Fruit fly (Drosophila melanogaster) whole organism, embryonic: ENCODE results near the gene CG14309.

ENCODE experiments used
- Abd-B ChIP-seq: fragments of 200-800 bp; sonication (Bioruptor generic); optimal IDR thresholded peaks from 2 replicates; lab custom pipeline; 2018; ENCODE audit warnings: missing biosample characterization, mild to moderate bottlenecking, missing genetic modification characterization, moderate library complexity
- CG1024 ChIP-seq: fragments of 200-800 bp; sonication (Bioruptor generic); IDR thresholded peaks from 2 replicates; pipeline ENCODE4 v1.3.6; 2022; ENCODE audit warnings: missing biosample characterization, missing genetic modification characterization
- CG10366 ChIP-seq: fragments of 200-800 bp; sonication (Bioruptor generic); IDR thresholded peaks from 2 replicates; pipeline ENCODE4 v1.3.6; 2022; ENCODE audit warnings: missing biosample characterization, missing genetic modification characterization
- CG11398 ChIP-seq: fragments of 200-800 bp; sonication (Bioruptor generic); optimal IDR thresholded peaks from 2 replicates; lab custom pipeline; 2016; ENCODE audit warnings: missing biosample characterization, missing genetic modification characterization
- CG11560 ChIP-seq: fragments of 200-800 bp; sonication (Bioruptor generic); IDR thresholded peaks from 3 replicates; pipeline ENCODE4 v1.3.6; 2022; ENCODE audit warnings: missing biosample characterization, missing genetic modification characterization
- CG13123 ChIP-seq: fragments of 200-800 bp; sonication (Bioruptor generic); optimal IDR thresholded peaks from 2 replicates; lab custom pipeline; 2016; ENCODE audit warnings: missing biosample characterization, missing genetic modification characterization
- CG14860 ChIP-seq: fragments of 200-800 bp; sonication (Bioruptor generic); IDR thresholded peaks from 3 replicates; pipeline ENCODE4 v1.3.6; 2022; ENCODE audit warnings: missing biosample characterization, missing genetic modification characterization; ENCODE audit not compliant: partially characterized antibody
- CG1529 ChIP-seq: fragments of 200-800 bp; sonication (Bioruptor generic); optimal IDR thresholded peaks from 3 replicates; lab custom pipeline; 2018; ENCODE audit warnings: missing biosample characterization, missing genetic modification characterization
- CG17361 ChIP-seq: fragments of 200-800 bp; sonication (Bioruptor generic); IDR thresholded peaks from 3 replicates; pipeline ENCODE4 v1.3.6; 2022; ENCODE audit warnings: missing biosample characterization, missing genetic modification characterization
- CG1832 ChIP-seq: fragments of 200-800 bp; sonication (Bioruptor generic); optimal IDR thresholded peaks from 2 replicates; lab custom pipeline; 2017; ENCODE audit warnings: missing biosample characterization, mild to moderate bottlenecking, missing genetic modification characterization, inconsistent platforms
- CG2199 ChIP-seq: fragments of 200-800 bp; sonication (Bioruptor generic); IDR thresholded peaks from 3 replicates; pipeline ENCODE4 v1.3.6; 2022; ENCODE audit warnings: missing biosample characterization, missing genetic modification characterization
- CG2875 ChIP-seq: fragments of 200-800 bp; sonication (Bioruptor generic); optimal IDR thresholded peaks from 2 replicates; lab custom pipeline; 2017; ENCODE audit warnings: missing biosample characterization, mild to moderate bottlenecking, missing genetic modification characterization, missing genetic modification reagents
- CG31224 ChIP-seq: fragments of 200-800 bp; sonication (Bioruptor generic); IDR thresholded peaks from 2 replicates; pipeline ENCODE4 v1.3.6; 2022; ENCODE audit warnings: missing biosample characterization, missing genetic modification characterization
- CG3163 ChIP-seq: fragments of 200-800 bp; sonication (Bioruptor generic); optimal IDR thresholded peaks from 3 replicates; lab custom pipeline; 2016; ENCODE audit warnings: missing biosample characterization, missing genetic modification characterization
- CG4404 ChIP-seq: fragments of 200-800 bp; sonication (Bioruptor generic); IDR thresholded peaks from 2 replicates; pipeline ENCODE4 v1.3.6; 2022; ENCODE audit warnings: missing biosample characterization, missing genetic modification characterization
- CG4820 ChIP-seq: fragments of 200-800 bp; sonication (Bioruptor generic); optimal IDR thresholded peaks from 3 replicates; lab custom pipeline; 2016; ENCODE audit warnings: missing biosample characterization, missing genetic modification characterization
- CG6683 ChIP-seq: fragments of 200-800 bp; sonication (Bioruptor generic); optimal IDR thresholded peaks from 2 replicates; lab custom pipeline; 2017; ENCODE audit warnings: missing biosample characterization, mild to moderate bottlenecking, missing genetic modification characterization, missing genetic modification reagents
- CG7987 ChIP-seq: fragments of 200-800 bp; sonication (Bioruptor generic); optimal IDR thresholded peaks from 2 replicates; lab custom pipeline; 2018; ENCODE audit warnings: missing biosample characterization, mild to moderate bottlenecking, missing genetic modification characterization, moderate library complexity
- CG8089 ChIP-seq: fragments of 200-800 bp; sonication (Bioruptor generic); optimal IDR thresholded peaks from 3 replicates; lab custom pipeline; 2016; ENCODE audit warnings: missing biosample characterization, missing genetic modification characterization
- CG8281 ChIP-seq: fragments of 200-800 bp; sonication (Bioruptor generic); optimal IDR thresholded peaks from 2 replicates; lab custom pipeline; 2018; ENCODE audit warnings: missing biosample characterization, mild to moderate bottlenecking, missing genetic modification characterization, moderate library complexity
- CG8290 ChIP-seq, 3 experiments: fragments of 200-800 bp; sonication (Bioruptor generic); optimal IDR thresholded peaks; 2 replicates each; lab custom pipeline; 2016 to 2019; ENCODE audit warnings: missing biosample characterization in 3 of 3, missing genetic modification characterization in 3 of 3, mild to moderate bottlenecking in 2 of 3, moderate library complexity in 1 of 3
- CG9609 ChIP-seq: fragments of 200-800 bp; sonication (Bioruptor generic); optimal IDR thresholded peaks from 3 replicates; lab custom pipeline; 2016; ENCODE audit warnings: missing biosample characterization, missing genetic modification characterization
- Chrac-16 ChIP-seq: fragments of 200-800 bp; sonication (Bioruptor generic); optimal IDR thresholded peaks from 3 replicates; lab custom pipeline; 2016; ENCODE audit warnings: missing biosample characterization, missing genetic modification characterization
- E2f1 ChIP-seq: fragments of 200-800 bp; sonication (Bioruptor generic); IDR thresholded peaks from 2 replicates; pipeline ENCODE4 v1.3.6; 2022; ENCODE audit warnings: missing biosample characterization, missing genetic modification characterization
- E2f2 ChIP-seq: fragments of 200-800 bp; sonication (Bioruptor generic); IDR thresholded peaks from 2 replicates; pipeline ENCODE4 v1.3.6; 2022; ENCODE audit warnings: missing biosample characterization, missing genetic modification characterization
- Fer1 ChIP-seq: fragments of 200-800 bp; sonication (Bioruptor generic); optimal IDR thresholded peaks from 2 replicates; lab custom pipeline; 2017; ENCODE audit warnings: missing biosample characterization, mild to moderate bottlenecking, missing genetic modification characterization
- HHEX ChIP-seq: fragments of 200-800 bp; sonication (Bioruptor generic); optimal IDR thresholded peaks from 3 replicates; lab custom pipeline; 2017; ENCODE audit warnings: missing biosample characterization, mild to moderate bottlenecking, missing genetic modification characterization, missing genetic modification reagents
- Hmx ChIP-seq: fragments of 200-800 bp; sonication (Bioruptor generic); optimal IDR thresholded peaks from 2 replicates; lab custom pipeline; 2016; ENCODE audit warnings: missing biosample characterization, missing genetic modification characterization
- Mrtf ChIP-seq: fragments of 200-800 bp; sonication (Bioruptor generic); IDR thresholded peaks from 3 replicates; pipeline ENCODE4 v1.3.6; 2022; ENCODE audit warnings: missing biosample characterization, missing genetic modification characterization
- Myb ChIP-seq: fragments of 200-800 bp; sonication (Bioruptor generic); optimal IDR thresholded peaks from 2 replicates; lab custom pipeline; 2016; ENCODE audit warnings: missing biosample characterization, missing genetic modification characterization
- Sox100B ChIP-seq: fragments of 200-800 bp; sonication (Bioruptor generic); optimal IDR thresholded peaks from 3 replicates; lab custom pipeline; 2018; ENCODE audit warnings: missing biosample characterization, mild to moderate bottlenecking, missing genetic modification characterization
- ab ChIP-seq: fragments of 200-800 bp; sonication (Bioruptor generic); optimal IDR thresholded peaks from 2 replicates; lab custom pipeline; 2016; ENCODE audit warnings: missing biosample characterization, missing genetic modification characterization
- ato ChIP-seq: fragments of 200-800 bp; sonication (Bioruptor generic); IDR thresholded peaks from 2 replicates; pipeline ENCODE4 v1.3.6; 2022; ENCODE audit warnings: missing biosample characterization, missing genetic modification characterization; ENCODE audit not compliant: partially characterized antibody
- fd96Cb ChIP-seq: fragments of 200-800 bp; sonication (Bioruptor generic); optimal IDR thresholded peaks from 2 replicates; lab custom pipeline; 2018; ENCODE audit warnings: missing biosample characterization, mild to moderate bottlenecking, missing genetic modification characterization, moderate library complexity
- fu2 ChIP-seq: fragments of 200-800 bp; sonication (Bioruptor generic); optimal IDR thresholded peaks from 2 replicates; lab custom pipeline; 2016; ENCODE audit warnings: missing biosample characterization, missing genetic modification characterization
- gcm ChIP-seq: fragments of 200-800 bp; sonication (Bioruptor generic); optimal IDR thresholded peaks from 2 replicates; lab custom pipeline; 2019; ENCODE audit warnings: missing biosample characterization, mild to moderate bottlenecking, missing genetic modification characterization, moderate library complexity
- h ChIP-seq: fragments of >200 bp; optimal IDR thresholded peaks from 2 replicates; lab custom pipeline; 2017
- insv ChIP-seq, 2 experiments: fragments of 200-800 bp; sonication (Bioruptor generic); optimal IDR thresholded peaks; 3 replicates each; lab custom pipeline; 2016 to 2018; ENCODE audit warnings: missing biosample characterization in 2 of 2, missing genetic modification characterization in 2 of 2
- inv ChIP-seq: fragments of 200-800 bp; sonication (Bioruptor generic); IDR thresholded peaks from 2 replicates; pipeline ENCODE4 v1.3.6; 2022; ENCODE audit warnings: missing biosample characterization, missing genetic modification characterization; ENCODE audit not compliant: partially characterized antibody
- ken ChIP-seq: fragments of 200-800 bp; sonication (Bioruptor generic); IDR thresholded peaks from 3 replicates; pipeline ENCODE4 v1.3.6; 2022; ENCODE audit warnings: missing biosample characterization, missing genetic modification characterization
- klu ChIP-seq: fragments of 200-800 bp; sonication (Bioruptor generic); IDR thresholded peaks from 2 replicates; pipeline ENCODE4 v1.3.6; 2022; ENCODE audit warnings: missing biosample characterization, missing genetic modification characterization
- ro ChIP-seq: fragments of 200-800 bp; sonication (Bioruptor generic); IDR thresholded peaks from 2 replicates; pipeline ENCODE4 v1.3.6; 2022; ENCODE audit warnings: missing biosample characterization, missing genetic modification characterization
- run ChIP-seq: fragments of 200-800 bp; sonication (Bioruptor generic); optimal IDR thresholded peaks from 3 replicates; lab custom pipeline; 2018; ENCODE audit warnings: missing biosample characterization, mild to moderate bottlenecking, missing genetic modification characterization
- slbo ChIP-seq: fragments of 200-800 bp; sonication (Bioruptor generic); IDR thresholded peaks from 2 replicates; pipeline ENCODE4 v1.3.6; 2022; ENCODE audit warnings: missing biosample characterization, missing genetic modification characterization
- toy ChIP-seq: fragments of 200-800 bp; sonication (Bioruptor generic); IDR thresholded peaks from 2 replicates; pipeline ENCODE4 v1.3.6; 2022; ENCODE audit warnings: missing biosample characterization, missing genetic modification characterization
- unc-4 ChIP-seq: fragments of 200-800 bp; sonication (Bioruptor generic); IDR thresholded peaks from 2 replicates; pipeline ENCODE4 v1.3.6; 2022; ENCODE audit warnings: missing biosample characterization, missing genetic modification characterization; ENCODE audit not compliant: partially characterized antibody
- usp ChIP-seq: fragments of >200 bp; optimal IDR thresholded peaks from 2 replicates; lab custom pipeline; 2017; ENCODE audit warnings: missing biosample characterization, missing genetic modification characterization
- vnd ChIP-seq: fragments of 200-800 bp; sonication (Bioruptor generic); IDR thresholded peaks from 3 replicates; pipeline ENCODE4 v1.3.6; 2022; ENCODE audit warnings: missing biosample characterization, missing genetic modification characterization; ENCODE audit not compliant: partially characterized antibody
- yki ChIP-seq: fragments of >200 bp; optimal IDR thresholded peaks from 3 replicates; lab custom pipeline; 2018

CG14309 gene

dm6 chr3R:18402549-18403429 is 17.9 kb upstream of the CG14309 start, which contains the start of the genes Wdr37 and koko (continued):
- TF ChIP-seq run (tag; lab: Kevin White, UChicago) (peak; percentile 90), CG8281 (tag; lab: Kevin White, UChicago) (peak; percentile 86), CG7987 (GFP tag; lab: Kevin White, UChicago) (peak; percentile 61), usp (GFP tag; lab: Kevin White, UChicago) (no peak), CG4820 (GFP tag; lab: Kevin White, UChicago) (peak; percentile 94), CG2875 (GFP tag; lab: Kevin White, UChicago) (peak; percentile 90), ken (GFP tag; lab: Robert Waterston, UW) (peak; percentile 88), vnd (GFP tag; lab: Robert Waterston, UW) (no peak; the same call in 1 of the 3 replicates), toy (GFP tag; lab: Robert Waterston, UW) (peak; percentile 94), CG31224 (GFP tag; lab: Robert Waterston, UW) (peak; percentile 94), Mrtf (GFP tag; lab: Robert Waterston, UW) (peak; percentile 94), klu (GFP tag; lab: Robert Waterston, UW) (peak; percentile 99), CG11398 (GFP tag; lab: Kevin White, UChicago) (no peak), slbo (GFP tag; lab: Robert Waterston, UW) (peak; percentile 99), CG4404 (peak; percentile 98), E2f1 (GFP tag; lab: Robert Waterston, UW) (peak; percentile 98), CG1832 (GFP tag; lab: Kevin White, UChicago) (no peak), h (lab: Kevin White, UChicago) (no peak), CG1024 (GFP tag; lab: Robert Waterston, UW) (peak; percentile 92), CG17361 (GFP tag; lab: Robert Waterston, UW) (peak; percentile 100), insv (GFP tag; optimal IDR thresholded peaks at IDR 0.05; lab: Kevin White, UChicago) (peak in 1 of 2 experiments; percentile 85), CG2199 (GFP tag; lab: Robert Waterston, UW) (peak; percentile 91), Myb (GFP tag; lab: Kevin White, UChicago) (peak; percentile 51), CG13123 (peak; percentile 95), unc-4 (GFP tag; lab: Robert Waterston, UW) (peak; percentile 66), Abd-B (GFP tag; lab: Kevin White, UChicago) (peak; percentile 98), Sox100B (GFP tag; lab: Kevin White, UChicago) (peak; percentile 98), gcm (GFP tag; lab: Kevin White, UChicago) (peak; percentile 98), CG1529 (GFP tag; lab: Kevin White, UChicago) (peak; percentile 80), fd96Cb (tag; lab: Kevin White, UChicago) (peak; percentile 77), CG8290 (GFP tag; optimal IDR thresholded peaks at IDR 0.05; lab: Kevin White, UChicago) (peak; percentile 96), CG8290 (tag; optimal IDR thresholded peaks at IDR 0.05; lab: Kevin White, UChicago) (peak; percentile 9 to 48), Fer1 (peak; percentile 95), CG14860 (GFP tag; lab: Robert Waterston, UW) (0 out of 3 replicates have a peak, but pooled peaks have one; percentile 37), CG10366 (GFP tag; lab: Robert Waterston, UW) (peak; percentile 97), CG3163 (peak; percentile 41), HHEX (GFP tag; lab: Kevin White, UChicago) (peak; percentile 91), inv (GFP tag; lab: Robert Waterston, UW) (peak; percentile 54; the same call in 1 of the 2 replicates), Chrac-16 (GFP tag; lab: Kevin White, UChicago) (peak; percentile 97), CG8089 (GFP tag; lab: Kevin White, UChicago) (peak; percentile 65), CG11560 (tag; lab: Robert Waterston, UW) (peak; percentile 94), ab (GFP tag; lab: Kevin White, UChicago) (peak; percentile 53), ato (GFP tag; lab: Robert Waterston, UW) (peak; percentile 52; the same call in 1 of the 2 replicates), E2f2 (GFP tag; lab: Robert Waterston, UW) (peak; percentile 86), CG6683 (GFP tag; lab: Kevin White, UChicago) (peak; percentile 94), CG9609 (GFP tag; lab: Kevin White, UChicago) (peak; percentile 74), yki (lab: Kevin White, UChicago) (no peak), Hmx (peak; percentile 79), fu2 (GFP tag; lab: Kevin White, UChicago) (peak; percentile 52), ro (peak; percentile 97)
